Worm (Caenorhabditis elegans) whole organism, L2 larva: Measurements from ENCODE around the gene F57F4.1.

Experiments
- lin-11 ChIP-seq: fragments of 150-350 bp; sonication (generic microtip); optimal IDR thresholded peaks from 2 replicates; lab custom pipeline; 2014; ENCODE audit warnings: missing biosample characterization, missing genetic modification characterization, inconsistent platforms, mixed read lengths
- lin-39 ChIP-seq: fragments of 150-350 bp; optimal IDR thresholded peaks from 2 replicates; lab custom pipeline; 2014; ENCODE audit warnings: missing biosample characterization, missing genetic modification reagents, missing genetic modification characterization
- nhr-10 ChIP-seq: sonication (generic microtip); optimal IDR thresholded peaks from 2 replicates; lab custom pipeline; 2017; ENCODE audit warnings: missing biosample characterization, missing genetic modification characterization
- nhr-129 ChIP-seq: fragments of 150-350 bp; optimal IDR thresholded peaks from 2 replicates; lab custom pipeline; 2014; ENCODE audit warnings: missing biosample characterization, missing genetic modification characterization
- zag-1 ChIP-seq: fragments of 150-350 bp; optimal IDR thresholded peaks from 2 replicates; lab custom pipeline; 2014; ENCODE audit warnings: missing biosample characterization, missing genetic modification characterization

- TF ChIP-seq lin-11 (tag; lab: Kevin White, UChicago) (no peak), zag-1 (tag; lab: Kevin White, UChicago) (no peak), nhr-129 (tag; lab: Kevin White, UChicago) (peak; percentile 58), lin-39 (tag; lab: Kevin White, UChicago) (no peak), nhr-10 (tag; lab: Kevin White, UChicago) (no peak)
These were observed 44.1 kb upstream of the F57F4.1 start for ce11 chrV:6346043-6346618.
